Fruit fly (Drosophila melanogaster) whole organism, embryonic: ENCODE measurements around the gene N.

Source experiments
- Aef1 ChIP-seq: fragments of 200-800 bp; sonication (Bioruptor generic); IDR thresholded peaks from 3 replicates; pipeline ENCODE4 v1.3.6; 2022; ENCODE audit warnings: missing biosample characterization, missing genetic modification characterization
- CG10431 ChIP-seq: fragments of 200-800 bp; sonication (Bioruptor generic); optimal IDR thresholded peaks from 3 replicates; lab custom pipeline; 2018; ENCODE audit warnings: missing biosample characterization, mild to moderate bottlenecking, missing genetic modification characterization
- CG11085 ChIP-seq: fragments of 200-800 bp; sonication (Bioruptor generic); IDR thresholded peaks from 2 replicates; pipeline ENCODE4 v1.3.6; 2022; ENCODE audit warnings: missing biosample characterization, missing genetic modification characterization
- CG11247 ChIP-seq: fragments of 200-800 bp; sonication (Bioruptor generic); IDR thresholded peaks from 2 replicates; pipeline ENCODE4 v1.3.6; 2022; ENCODE audit warnings: missing biosample characterization, missing genetic modification characterization
- CG13287 ChIP-seq: fragments of 200-800 bp; sonication (Bioruptor generic); IDR thresholded peaks from 2 replicates; pipeline ENCODE4 v1.3.6; 2022; ENCODE audit warnings: missing biosample characterization, missing genetic modification characterization; ENCODE audit not compliant: partially characterized antibody
- CG14014 ChIP-seq: fragments of 200-800 bp; sonication (Bioruptor generic); IDR thresholded peaks from 2 replicates; pipeline ENCODE4 v1.3.6; 2022; ENCODE audit warnings: missing biosample characterization, missing genetic modification characterization
- CG14667 ChIP-seq: fragments of 200-800 bp; sonication (Bioruptor generic); IDR thresholded peaks from 2 replicates; pipeline ENCODE4 v1.3.6; 2022; ENCODE audit warnings: missing biosample characterization, missing genetic modification characterization
- CG17802 ChIP-seq: fragments of 200-800 bp; sonication (Bioruptor generic); optimal IDR thresholded peaks from 2 replicates; lab custom pipeline; 2018; ENCODE audit warnings: missing biosample characterization, mild to moderate bottlenecking, missing genetic modification characterization, moderate library complexity
- CG18011 ChIP-seq: fragments of 200-800 bp; sonication (Bioruptor generic); optimal IDR thresholded peaks from 2 replicates; lab custom pipeline; 2017; ENCODE audit warnings: missing biosample characterization, missing genetic modification characterization, mild to moderate bottlenecking, moderate library complexity, missing genotype
- CG18262 ChIP-seq: fragments of 200-800 bp; optimal IDR thresholded peaks from 3 replicates; lab custom pipeline; 2019; ENCODE audit warnings: missing biosample characterization, mild to moderate bottlenecking, missing genetic modification characterization, moderate library complexity
- CG2678 ChIP-seq: fragments of 200-800 bp; sonication (Bioruptor generic); optimal IDR thresholded peaks from 3 replicates; lab custom pipeline; 2019; ENCODE audit warnings: missing biosample characterization, mild to moderate bottlenecking, missing genetic modification characterization, moderate library complexity
- CG34422 ChIP-seq: fragments of 200-800 bp; sonication (Bioruptor generic); IDR thresholded peaks from 3 replicates; pipeline ENCODE4 v1.3.6; 2022; ENCODE audit warnings: missing biosample characterization, missing genetic modification characterization
- CG4424 ChIP-seq: fragments of 200-800 bp; sonication (Bioruptor generic); optimal IDR thresholded peaks from 3 replicates; lab custom pipeline; 2016; ENCODE audit warnings: missing biosample characterization, missing genetic modification characterization
- CG4617 ChIP-seq: fragments of 200-800 bp; sonication (Bioruptor generic); optimal IDR thresholded peaks from 3 replicates; lab custom pipeline; 2016; ENCODE audit warnings: missing biosample characterization, missing genetic modification characterization, borderline replicate concordance
- CG4707 ChIP-seq: fragments of 200-800 bp; sonication (Bioruptor generic); optimal IDR thresholded peaks from 2 replicates; lab custom pipeline; 2018; ENCODE audit warnings: missing biosample characterization, mild to moderate bottlenecking, missing genetic modification characterization, moderate library complexity
- CG6813 ChIP-seq: fragments of 200-800 bp; sonication (Bioruptor generic); optimal IDR thresholded peaks from 2 replicates; lab custom pipeline; 2017; ENCODE audit warnings: missing biosample characterization, missing genetic modification characterization, mild to moderate bottlenecking, moderate library complexity, missing genetic modification reagents
- CG9932 ChIP-seq: fragments of 200-800 bp; sonication (Bioruptor generic); IDR thresholded peaks from 2 replicates; pipeline ENCODE4 v1.3.6; 2022; ENCODE audit warnings: missing biosample characterization, missing genetic modification characterization
- CrebB ChIP-seq: fragments of 200-800 bp; sonication (Bioruptor generic); optimal IDR thresholded peaks from 3 replicates; lab custom pipeline; 2018; ENCODE audit warnings: missing biosample characterization, mild to moderate bottlenecking, missing genetic modification characterization
- D19B ChIP-seq: fragments of 200-800 bp; sonication (Bioruptor generic); optimal IDR thresholded peaks from 2 replicates; lab custom pipeline; 2017; ENCODE audit warnings: missing biosample characterization, mild to moderate bottlenecking, missing genetic modification characterization
- Doc2 ChIP-seq: fragments of 200-800 bp; sonication (Bioruptor generic); IDR thresholded peaks from 2 replicates; pipeline ENCODE4 v1.3.6; 2022; ENCODE audit warnings: missing biosample characterization, missing genetic modification characterization
- Doc3 ChIP-seq: fragments of 200-800 bp; sonication (Bioruptor generic); IDR thresholded peaks from 3 replicates; pipeline ENCODE4 v1.3.6; 2022; ENCODE audit warnings: missing biosample characterization, missing genetic modification characterization; ENCODE audit not compliant: partially characterized antibody
- Dp ChIP-seq: fragments of 200-800 bp; sonication (Bioruptor generic); optimal IDR thresholded peaks from 2 replicates; lab custom pipeline; 2018; ENCODE audit warnings: missing biosample characterization, mild to moderate bottlenecking, missing genetic modification characterization, moderate library complexity
- Hr39 ChIP-seq: fragments of >200 bp; optimal IDR thresholded peaks from 2 replicates; lab custom pipeline; 2017
- Lpt ChIP-seq: fragments of >200 bp; optimal IDR thresholded peaks from 2 replicates; lab custom pipeline; 2018; ENCODE audit warnings: missing biosample characterization, missing genetic modification characterization
- MBD-R2 ChIP-seq: fragments of 200-800 bp; sonication (Bioruptor generic); IDR thresholded peaks from 2 replicates; pipeline ENCODE4 v1.3.6; 2022; ENCODE audit warnings: missing biosample characterization, missing genetic modification characterization
- Ravus ChIP-seq: fragments of 200-800 bp; sonication (Bioruptor generic); IDR thresholded peaks from 2 replicates; pipeline ENCODE4 v1.3.6; 2022; ENCODE audit warnings: missing biosample characterization, missing genetic modification characterization
- Tbp ChIP-seq: fragments of >200 bp; optimal IDR thresholded peaks from 2 replicates; lab custom pipeline; 2018; ENCODE audit warnings: missing biosample characterization, missing genetic modification characterization
- Trl ChIP-seq, 3 experiments: fragments of >200 bp in 2 of 3; fragments of 200-800 bp in 1 of 3; sonication (Bioruptor generic) in 1 of 3; optimal IDR thresholded peaks; 2 replicates in 1 of 3; 3 replicates in 2 of 3; lab custom pipeline; 2016 to 2017; ENCODE audit warnings: missing biosample characterization in 1 of 3, missing genetic modification characterization in 1 of 3
- ara ChIP-seq: fragments of 200-800 bp; sonication (Bioruptor generic); IDR thresholded peaks from 2 replicates; pipeline ENCODE4 v1.3.6; 2022; ENCODE audit warnings: missing biosample characterization, missing genetic modification characterization
- ato ChIP-seq: fragments of 200-800 bp; sonication (Bioruptor generic); IDR thresholded peaks from 2 replicates; pipeline ENCODE4 v1.3.6; 2022; ENCODE audit warnings: missing biosample characterization, missing genetic modification characterization; ENCODE audit not compliant: partially characterized antibody
- az2 ChIP-seq: fragments of 200-800 bp; sonication (Bioruptor generic); optimal IDR thresholded peaks from 3 replicates; lab custom pipeline; 2016; ENCODE audit warnings: missing biosample characterization, missing genetic modification characterization
- dimm ChIP-seq: fragments of 200-800 bp; sonication (Bioruptor generic); IDR thresholded peaks from 2 replicates; pipeline ENCODE4 v1.3.6; 2022; ENCODE audit warnings: missing biosample characterization, missing genetic modification characterization
- emc ChIP-seq: fragments of 200-800 bp; sonication (Bioruptor generic); optimal IDR thresholded peaks from 2 replicates; lab custom pipeline; 2016; ENCODE audit warnings: missing biosample characterization, missing genetic modification characterization
- esg ChIP-seq: fragments of 200-800 bp; sonication (Bioruptor generic); conservative IDR thresholded peaks from 2 replicates; pipeline ENCODE4 v1.3.6; 2022; ENCODE audit warnings: missing biosample characterization, missing genetic modification characterization
- exex ChIP-seq: fragments of 200-800 bp; sonication (Bioruptor generic); optimal IDR thresholded peaks from 4 replicates; lab custom pipeline; 2018; ENCODE audit warnings: missing biosample characterization, mild to moderate bottlenecking, missing genetic modification characterization, moderate library complexity
- hkb ChIP-seq, 2 experiments: fragments of 200-800 bp in 1 of 2; fragments of >200 bp in 1 of 2; sonication (Bioruptor generic) in 1 of 2; IDR thresholded peaks in 1 of 2; optimal IDR thresholded peaks in 1 of 2; 2 replicates each; pipeline versions ENCODE4 v1.3.6 to Lab custom; 2017 to 2022; ENCODE audit warnings: missing biosample characterization in 1 of 2, missing genetic modification characterization in 1 of 2
- inv ChIP-seq: fragments of 200-800 bp; sonication (Bioruptor generic); IDR thresholded peaks from 2 replicates; pipeline ENCODE4 v1.3.6; 2022; ENCODE audit warnings: missing biosample characterization, missing genetic modification characterization; ENCODE audit not compliant: partially characterized antibody
- kah ChIP-seq: fragments of 200-800 bp; sonication (Bioruptor generic); optimal IDR thresholded peaks from 2 replicates; lab custom pipeline; 2018; ENCODE audit warnings: missing biosample characterization, mild to moderate bottlenecking, missing genetic modification characterization
- lola ChIP-seq, 3 experiments: fragments of >200 bp in 2 of 3; fragments of 200-800 bp in 1 of 3; sonication (Bioruptor generic) in 1 of 3; optimal IDR thresholded peaks; 2 replicates each; lab custom pipeline; 2017 to 2019; ENCODE audit warnings: missing biosample characterization in 3 of 3, missing genetic modification characterization in 3 of 3, mild to moderate bottlenecking in 1 of 3, moderate library complexity in 1 of 3
- mirr ChIP-seq: fragments of 200-800 bp; sonication (Bioruptor generic); optimal IDR thresholded peaks from 3 replicates; lab custom pipeline; 2018; ENCODE audit warnings: missing biosample characterization, mild to moderate bottlenecking, missing genetic modification characterization
- prd ChIP-seq, 3 experiments: fragments of >200 bp in 2 of 3; fragments of 200-800 bp in 1 of 3; sonication (Bioruptor generic) in 1 of 3; optimal IDR thresholded peaks in 2 of 3; IDR thresholded peaks in 1 of 3; 2 replicates in 2 of 3; 3 replicates in 1 of 3; pipeline versions ENCODE4 v1.3.6 to Lab custom; 2017 to 2022; ENCODE audit warnings: missing biosample characterization in 1 of 3, missing genetic modification characterization in 1 of 3
- pum ChIP-seq: fragments of 200-800 bp; sonication (Bioruptor generic); optimal IDR thresholded peaks from 2 replicates; lab custom pipeline; 2016; ENCODE audit warnings: missing biosample characterization, missing genetic modification characterization
- sens-2 ChIP-seq: fragments of 200-800 bp; sonication (Bioruptor generic); IDR thresholded peaks from 2 replicates; pipeline ENCODE4 v1.3.6; 2022; ENCODE audit warnings: missing biosample characterization, missing genetic modification characterization
- sisA ChIP-seq: fragments of 200-800 bp; sonication (Bioruptor generic); IDR thresholded peaks from 2 replicates; pipeline ENCODE4 v1.3.6; 2022; ENCODE audit warnings: missing biosample characterization, missing genetic modification characterization
- trh ChIP-seq: fragments of 200-800 bp; sonication (Bioruptor generic); optimal IDR thresholded peaks from 2 replicates; lab custom pipeline; 2016; ENCODE audit warnings: missing biosample characterization, missing genetic modification characterization
- unc-4 ChIP-seq: fragments of 200-800 bp; sonication (Bioruptor generic); IDR thresholded peaks from 2 replicates; pipeline ENCODE4 v1.3.6; 2022; ENCODE audit warnings: missing biosample characterization, missing genetic modification characterization; ENCODE audit not compliant: partially characterized antibody

Gene N

dm6 chrX:3162405-3163256 lies 28.0 kb downstream of the N start (continued):
- peak; percentile 69; the same call in 1 of the 2 replicates for TF ChIP-seq Doc2 (GFP tag; lab: Robert Waterston, UW)
- TF ChIP-seq CG17802 (tag; lab: Kevin White, UChicago), result peak; percentile 68
- TF ChIP-seq prd (optimal IDR thresholded peaks at IDR 0.05; lab: Kevin White, UChicago), result no peak
- TF ChIP-seq prd (GFP tag; IDR thresholded peaks at IDR 0.05; lab: Robert Waterston, UW), result peak; percentile 95
- no peak for TF ChIP-seq Dp (GFP tag; lab: Kevin White, UChicago)
- TF ChIP-seq unc-4 (GFP tag; lab: Robert Waterston, UW), result 0 out of 2 replicates have a peak, but pooled peaks have one; percentile 17
- TF ChIP-seq Trl (optimal IDR thresholded peaks at IDR 0.05; lab: Kevin White, UChicago), result peak; percentile 32 to 86
- peak; percentile 90 for TF ChIP-seq Trl (GFP tag; optimal IDR thresholded peaks at IDR 0.05; lab: Kevin White, UChicago)
- TF ChIP-seq mirr, result peak; percentile 45
- peak; percentile 93 for TF ChIP-seq ara (GFP tag; lab: Robert Waterston, UW)
- TF ChIP-seq lola (GFP tag; optimal IDR thresholded peaks at IDR 0.05; lab: Kevin White, UChicago), result peak in 1 of 3 experiments; percentile 96
- TF ChIP-seq emc (GFP tag; lab: Kevin White, UChicago), result peak; percentile 46
- TF ChIP-seq CG34422 (GFP tag; lab: Robert Waterston, UW), result peak; percentile 94
- TF ChIP-seq Doc3, result no peak
- TF ChIP-seq CG13287 (GFP tag; lab: Robert Waterston, UW), result no peak
- TF ChIP-seq sisA (GFP tag; lab: Robert Waterston, UW), result peak; percentile 96
- TF ChIP-seq CG11085 (GFP tag; lab: Robert Waterston, UW), result peak; percentile 65; the same call in 1 of the 2 replicates
- TF ChIP-seq hkb (optimal IDR thresholded peaks at IDR 0.05; lab: Kevin White, UChicago), result no peak
- TF ChIP-seq hkb (GFP tag; IDR thresholded peaks at IDR 0.05; lab: Robert Waterston, UW), result peak; percentile 95
- peak; percentile 90 for TF ChIP-seq Aef1
- TF ChIP-seq Ravus (GFP tag; lab: Robert Waterston, UW), result peak; percentile 60
- peak; percentile 91 for TF ChIP-seq CG6813 (GFP tag; lab: Kevin White, UChicago)
- peak; percentile 84 for TF ChIP-seq CG11247 (GFP tag; lab: Robert Waterston, UW)
- peak; percentile 94 for TF ChIP-seq az2 (GFP tag; lab: Kevin White, UChicago)
- TF ChIP-seq inv (GFP tag; lab: Robert Waterston, UW), result no peak
- peak; percentile 94 for TF ChIP-seq sens-2 (GFP tag; lab: Robert Waterston, UW)
- peak; percentile 84 for TF ChIP-seq CG10431 (GFP tag; lab: Kevin White, UChicago)
- TF ChIP-seq MBD-R2 (GFP tag; lab: Robert Waterston, UW), result peak; percentile 55; the same call in 1 of the 2 replicates
- peak; percentile 95 for TF ChIP-seq CG2678 (tag; lab: Kevin White, UChicago)
- TF ChIP-seq CG4707 (GFP tag; lab: Kevin White, UChicago), result peak; percentile 85
- peak; percentile 56; the same call in 1 of the 2 replicates for TF ChIP-seq CG9932 (GFP tag; lab: Robert Waterston, UW)
- TF ChIP-seq D19B (GFP tag; lab: Kevin White, UChicago), result peak; percentile 67
- peak; percentile 14 for TF ChIP-seq Lpt (GFP tag; lab: Kevin White, UChicago)
- peak; percentile 89 for TF ChIP-seq CrebB (tag; lab: Kevin White, UChicago)
- TF ChIP-seq CG14667 (GFP tag; lab: Robert Waterston, UW), result peak; percentile 90
- peak; percentile 60 for TF ChIP-seq CG4617
- no peak for TF ChIP-seq Hr39 (lab: Kevin White, UChicago)
- TF ChIP-seq CG18011 (GFP tag; lab: Kevin White, UChicago), result peak; percentile 76
- TF ChIP-seq pum, result peak; percentile 94
- TF ChIP-seq trh (GFP tag; lab: Kevin White, UChicago), result peak; percentile 46
- TF ChIP-seq Tbp, result peak; percentile 49
- TF ChIP-seq dimm (GFP tag; lab: Robert Waterston, UW), result peak; percentile 84
- TF ChIP-seq esg, result peak; percentile 90
- TF ChIP-seq exex (tag; lab: Kevin White, UChicago), result no peak
- TF ChIP-seq CG18262 (tag; lab: Kevin White, UChicago), result peak; percentile 96
- TF ChIP-seq ato (GFP tag; lab: Robert Waterston, UW), result no peak
- peak; percentile 93 for TF ChIP-seq CG4424 (GFP tag; lab: Kevin White, UChicago)
- TF ChIP-seq CG14014 (GFP tag; lab: Robert Waterston, UW), result peak; percentile 86
- peak; percentile 66 for TF ChIP-seq kah (GFP tag; lab: Kevin White, UChicago)
